Worm (Caenorhabditis elegans) whole organism, midembryonic: ENCODE data around the gene D2096.9.

Experiments used
- T22C8.4 ChIP-seq: fragments of 200-800 bp; sonication (Bioruptor generic); IDR thresholded peaks from 2 replicates; pipeline ENCODE4 v1.3.6; 2022; ENCODE audit warnings: missing genetic modification characterization, missing compliant biosample characterization
- cog-1 ChIP-seq: sonication (generic microtip); optimal IDR thresholded peaks from 2 replicates; lab custom pipeline; 2016; ENCODE audit warnings: missing genetic modification characterization, missing compliant biosample characterization
- flt-1 ChIP-seq: fragments of 200-800 bp; sonication (Bioruptor generic); IDR thresholded peaks from 2 replicates; pipeline ENCODE4 v1.3.6; 2022; ENCODE audit warnings: missing genetic modification characterization, missing compliant biosample characterization
- med-1 ChIP-seq: sonication (generic microtip); optimal IDR thresholded peaks from 2 replicates; lab custom pipeline; 2017; ENCODE audit warnings: missing genetic modification characterization, mild to moderate bottlenecking, missing compliant biosample characterization, antibody characterized with exemption, missing genetic modification reagents; ENCODE audit not compliant: insufficient read depth
- ref-1 ChIP-seq: fragments of 200-800 bp; sonication (Bioruptor generic); conservative IDR thresholded peaks from 2 replicates; pipeline ENCODE4 v1.3.6; 2022; ENCODE audit warnings: missing genetic modification reagents, missing genetic modification characterization, missing compliant biosample characterization
- tab-1 ChIP-seq: fragments of 200-800 bp; sonication (Bioruptor generic); IDR thresholded peaks from 2 replicates; pipeline ENCODE4 v1.3.6; 2022; ENCODE audit warnings: missing genetic modification characterization, missing compliant biosample characterization
- ztf-23 ChIP-seq: fragments of 200-800 bp; sonication (Bioruptor generic); IDR thresholded peaks from 2 replicates; pipeline ENCODE4 v1.3.6; 2022; ENCODE audit warnings: missing genetic modification reagents, missing genetic modification characterization, missing compliant biosample characterization
- ztf-29 ChIP-seq: fragments of 200-800 bp; sonication (Bioruptor generic); IDR thresholded peaks from 2 replicates; pipeline ENCODE4 v1.3.6; 2022; ENCODE audit warnings: missing genetic modification reagents, missing genetic modification characterization, missing compliant biosample characterization

D2096.9 gene

DNA sequence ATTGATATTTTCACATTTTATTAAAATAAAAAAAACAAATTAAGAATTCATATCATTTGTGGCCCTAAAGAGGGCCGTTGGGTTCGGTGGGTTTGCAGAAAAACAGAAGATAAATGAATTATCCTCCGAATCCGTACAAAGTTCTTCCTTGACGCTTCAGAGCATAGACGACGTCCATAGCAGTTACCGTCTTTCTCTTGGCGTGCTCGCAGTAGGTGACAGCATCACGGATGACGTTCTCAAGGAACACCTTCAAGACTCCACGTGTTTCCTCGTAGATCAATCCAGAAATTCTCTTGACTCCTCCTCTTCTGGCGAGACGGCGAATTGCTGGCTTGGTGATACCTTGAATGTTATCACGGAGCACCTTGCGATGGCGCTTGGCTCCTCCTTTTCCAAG lies 49.0 kb downstream of the D2096.9 start:
- TF ChIP-seq ztf-29 = no peak
- TF ChIP-seq cog-1 (tag; lab: Kevin White, UChicago) = no peak
- no peak for TF ChIP-seq tab-1 (GFP tag; lab: Robert Waterston, UW)
- TF ChIP-seq flt-1 = no peak
- TF ChIP-seq ztf-23 (GFP tag; lab: Robert Waterston, UW) = no peak
- no peak for TF ChIP-seq T22C8.4 (GFP tag; lab: Robert Waterston, UW)

DNA sequence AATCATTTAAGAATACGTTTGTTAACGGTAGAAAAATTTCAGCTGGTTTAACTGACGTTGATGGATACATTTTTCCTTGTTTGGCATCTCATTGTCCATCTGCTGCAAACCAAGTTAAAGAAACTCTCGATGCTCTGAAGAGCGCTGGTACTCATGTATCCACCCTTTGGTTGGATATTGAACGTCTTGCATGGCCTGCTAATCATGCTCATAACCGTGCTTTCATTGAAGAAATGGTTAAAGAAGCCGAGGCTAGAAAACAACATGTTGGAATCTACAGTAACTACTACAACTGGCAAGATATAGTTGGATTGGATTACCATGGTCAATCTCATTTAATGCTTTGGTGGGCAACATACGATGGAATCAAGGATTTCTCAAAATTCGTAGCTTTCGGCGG lies 49.6 kb downstream of the D2096.9 start:
- no peak for TF ChIP-seq cog-1 (tag; lab: Kevin White, UChicago)
- TF ChIP-seq T22C8.4 (GFP tag; lab: Robert Waterston, UW) = no peak
- TF ChIP-seq ztf-29 = no peak

DNA sequence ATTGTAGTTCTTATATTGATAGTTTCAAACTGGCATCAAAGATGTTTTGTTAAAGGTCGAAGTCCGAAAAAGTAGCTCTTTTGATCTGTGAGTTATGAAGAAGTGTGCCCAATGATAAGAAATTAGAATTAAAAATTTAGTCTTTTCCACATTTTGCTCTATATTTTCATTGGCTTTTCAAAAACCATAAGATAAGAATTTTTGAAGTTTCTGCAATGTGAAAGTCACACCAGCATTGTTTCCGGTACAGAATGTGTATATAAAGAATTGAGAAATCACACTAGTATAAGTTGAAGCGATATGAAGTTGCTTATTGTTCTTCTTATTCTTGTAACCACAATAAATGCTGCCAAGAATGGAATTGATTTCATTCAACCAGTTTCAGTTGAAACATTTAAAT lies 50.1 kb downstream of the D2096.9 start, which contains the start of gene lys-10:
TSS of gene lys-10 (plus strand) at position 301 of the 400 bp plus-strand sequence.
- TF ChIP-seq T22C8.4 (GFP tag; lab: Robert Waterston, UW) (no peak), ref-1 (GFP tag; lab: Robert Waterston, UW) (no peak), flt-1 (no peak), tab-1 (GFP tag; lab: Robert Waterston, UW) (no peak), ztf-23 (GFP tag; lab: Robert Waterston, UW) (no peak), cog-1 (tag; lab: Kevin White, UChicago) (no peak), ztf-29 (no peak), med-1 (GFP tag; lab: Kevin White, UChicago) (no peak)
